Worm (Caenorhabditis elegans) whole organism, young adult: ENCODE results near the gene F56H9.8.

ENCODE experiments used
- B0336.3 ChIP-seq: fragments of 200-800 bp; sonication (Bioruptor generic); IDR thresholded peaks from 2 replicates; pipeline ENCODE4 v1.3.6; 2022; ENCODE audit warnings: missing genetic modification characterization, missing compliant biosample characterization
- F10E7.11 ChIP-seq: sonication (generic microtip); optimal IDR thresholded peaks from 2 replicates; lab custom pipeline; 2017; ENCODE audit warnings: mild to moderate bottlenecking, missing genetic modification characterization, moderate library complexity, missing compliant biosample characterization
- K11D2.4 ChIP-seq: fragments of 200-800 bp; sonication (Bioruptor generic); IDR thresholded peaks from 2 replicates; pipeline ENCODE4 v1.3.6; 2022; ENCODE audit warnings: missing genetic modification reagents, missing genetic modification characterization, missing compliant biosample characterization
- ZK185.1 ChIP-seq: sonication (generic microtip); optimal IDR thresholded peaks from 2 replicates; lab custom pipeline; 2016; ENCODE audit warnings: mild to moderate bottlenecking, missing genetic modification characterization, missing compliant biosample characterization; ENCODE audit not compliant: poor library complexity, severe bottlenecking
- atf-7 ChIP-seq: sonication (generic microtip); optimal IDR thresholded peaks from 2 replicates; lab custom pipeline; 2017; ENCODE audit warnings: mild to moderate bottlenecking, missing genetic modification characterization, missing compliant biosample characterization
- athp-1 ChIP-seq: sonication (generic microtip); optimal IDR thresholded peaks from 2 replicates; lab custom pipeline; 2017; ENCODE audit warnings: mild to moderate bottlenecking, missing genetic modification characterization, missing compliant biosample characterization
- attf-5 ChIP-seq: fragments of 200-800 bp; sonication (Bioruptor generic); optimal IDR thresholded peaks from 2 replicates; lab custom pipeline; 2018; ENCODE audit warnings: mild to moderate bottlenecking, missing genetic modification characterization, missing compliant biosample characterization
- ccch-3 ChIP-seq: fragments of 200-800 bp; sonication (Bioruptor generic); optimal IDR thresholded peaks from 2 replicates; lab custom pipeline; 2018; ENCODE audit warnings: mild to moderate bottlenecking, missing genetic modification characterization, missing compliant biosample characterization
- ceh-58 ChIP-seq: fragments of 200-800 bp; sonication (Bioruptor generic); IDR thresholded peaks from 2 replicates; pipeline ENCODE4 v1.3.6; 2022; ENCODE audit warnings: missing genetic modification characterization, missing compliant biosample characterization
- die-1 ChIP-seq: sonication (generic microtip); optimal IDR thresholded peaks from 2 replicates; lab custom pipeline; 2016; ENCODE audit warnings: missing genotype, mild to moderate bottlenecking, missing genetic modification characterization, missing compliant biosample characterization
- dox-1 ChIP-seq: fragments of 200-800 bp; sonication (Bioruptor generic); IDR thresholded peaks from 2 replicates; pipeline ENCODE4 v1.3.6; 2022; ENCODE audit warnings: missing genetic modification reagents, missing genetic modification characterization, missing compliant biosample characterization
- efl-1 ChIP-seq: fragments of 150-350 bp; optimal IDR thresholded peaks from 2 replicates; lab custom pipeline; 2014; ENCODE audit warnings: missing biosample characterization, missing genetic modification reagents, missing genetic modification characterization
- ekl-4 ChIP-seq: fragments of 200-800 bp; sonication (Bioruptor generic); IDR thresholded peaks from 2 replicates; pipeline ENCODE4 v1.3.6; 2022; ENCODE audit warnings: missing genetic modification reagents, missing genetic modification characterization, missing compliant biosample characterization
- fkh-3 ChIP-seq: sonication (generic microtip); optimal IDR thresholded peaks from 2 replicates; lab custom pipeline; 2016; ENCODE audit warnings: mild to moderate bottlenecking, missing genetic modification characterization, missing compliant biosample characterization
- him-1 ChIP-seq: sonication (generic microtip); optimal IDR thresholded peaks from 2 replicates; lab custom pipeline; 2016; ENCODE audit warnings: missing genotype, missing genetic modification reagents, missing genetic modification characterization, missing compliant biosample characterization
- hlh-12 ChIP-seq: sonication (generic microtip); optimal IDR thresholded peaks from 2 replicates; lab custom pipeline; 2016; ENCODE audit warnings: missing genetic modification characterization, missing compliant biosample characterization
- lin-26 ChIP-seq: fragments of 200-800 bp; sonication (Bioruptor generic); IDR thresholded peaks from 2 replicates; pipeline ENCODE4 v1.3.6; 2022; ENCODE audit warnings: missing genetic modification reagents, missing genetic modification characterization, missing compliant biosample characterization
- lin-54 ChIP-seq: fragments of 200-800 bp; sonication (Bioruptor generic); optimal IDR thresholded peaks from 2 replicates; lab custom pipeline; 2018; ENCODE audit warnings: mild to moderate bottlenecking, missing genetic modification characterization, missing compliant biosample characterization
- lsy-27 ChIP-seq: sonication (generic microtip); optimal IDR thresholded peaks from 2 replicates; lab custom pipeline; 2017; ENCODE audit warnings: missing genetic modification characterization, mild to moderate bottlenecking, missing compliant biosample characterization, antibody characterized with exemption, missing genotype, borderline replicate concordance; ENCODE audit not compliant: insufficient read depth
- mel-28 ChIP-seq: sonication (generic microtip); optimal IDR thresholded peaks from 2 replicates; lab custom pipeline; 2016; ENCODE audit warnings: borderline replicate concordance, mild to moderate bottlenecking, missing genetic modification characterization, missing compliant biosample characterization
- mes-4 ChIP-seq: sonication (generic microtip); optimal IDR thresholded peaks from 2 replicates; lab custom pipeline; 2016; ENCODE audit warnings: missing genotype, missing genetic modification characterization, missing compliant biosample characterization
- nhr-80 ChIP-seq: sonication (generic microtip); optimal IDR thresholded peaks from 2 replicates; lab custom pipeline; 2016; ENCODE audit warnings: missing genetic modification characterization, missing compliant biosample characterization
- nhr-90 ChIP-seq: sonication (generic microtip); optimal IDR thresholded peaks from 2 replicates; lab custom pipeline; 2016; ENCODE audit warnings: missing genotype, mild to moderate bottlenecking, missing genetic modification characterization, missing compliant biosample characterization
- rcor-1 ChIP-seq: fragments of 200-800 bp; sonication (Bioruptor generic); IDR thresholded peaks from 2 replicates; pipeline ENCODE4 v1.3.6; 2022; ENCODE audit warnings: missing genetic modification reagents, missing genetic modification characterization, missing compliant biosample characterization
- repo-1 ChIP-seq: sonication (generic microtip); optimal IDR thresholded peaks from 2 replicates; lab custom pipeline; 2017; ENCODE audit warnings: mild to moderate bottlenecking, missing genetic modification characterization, missing compliant biosample characterization
- snpc-4 ChIP-seq, 5 experiments: fragments of 150-350 bp in 1 of 5; sonication (generic microtip) in 4 of 5; optimal IDR thresholded peaks; 2 replicates each; lab custom pipeline; 2014 to 2018; ENCODE audit warnings: missing genetic modification characterization in 5 of 5, missing biosample characterization in 3 of 5, antibody characterized with exemption in 2 of 5, mild to moderate bottlenecking in 2 of 5, missing compliant biosample characterization in 2 of 5, missing genotype in 2 of 5, moderate library complexity in 2 of 5, missing genetic modification reagents in 1 of 5
- sptf-2 ChIP-seq: fragments of 200-800 bp; sonication (Bioruptor generic); optimal IDR thresholded peaks from 2 replicates; lab custom pipeline; 2018; ENCODE audit warnings: mild to moderate bottlenecking, missing genetic modification characterization, missing compliant biosample characterization
- tlf-1 ChIP-seq: fragments of 200-800 bp; sonication (Bioruptor generic); optimal IDR thresholded peaks from 2 replicates; lab custom pipeline; 2018; ENCODE audit warnings: mild to moderate bottlenecking, missing genetic modification characterization, missing compliant biosample characterization
- zfh-2 ChIP-seq: fragments of 200-800 bp; sonication (Bioruptor generic); conservative IDR thresholded peaks from 2 replicates; pipeline ENCODE4 v1.3.6; 2022; ENCODE audit warnings: missing genetic modification reagents, missing genetic modification characterization, missing compliant biosample characterization
- zim-3 ChIP-seq: sonication (generic microtip); optimal IDR thresholded peaks from 2 replicates; lab custom pipeline; 2017; ENCODE audit warnings: mild to moderate bottlenecking, missing genetic modification characterization, moderate library complexity, missing compliant biosample characterization
- ztf-22 ChIP-seq: fragments of 200-800 bp; sonication (Bioruptor generic); optimal IDR thresholded peaks from 2 replicates; lab custom pipeline; 2018; ENCODE audit warnings: mild to moderate bottlenecking, missing genetic modification characterization, moderate library complexity, missing compliant biosample characterization
- ztf-25 ChIP-seq: fragments of 200-800 bp; sonication (Bioruptor generic); IDR thresholded peaks from 2 replicates; pipeline ENCODE4 v1.3.6; 2022; ENCODE audit warnings: missing genetic modification reagents, missing genetic modification characterization, missing compliant biosample characterization
- ztf-6 ChIP-seq: fragments of 200-800 bp; sonication (Bioruptor generic); IDR thresholded peaks from 2 replicates; pipeline ENCODE4 v1.3.6; 2022; ENCODE audit warnings: missing genetic modification reagents, missing genetic modification characterization, missing compliant biosample characterization

Gene F56H9.8

ce11 chrV:12637238-12637690 is 7.3 kb upstream of the F56H9.8 start, which contains the start of gene F56H9.2 (continued):
- TF ChIP-seq K11D2.4 (GFP tag; lab: Robert Waterston, UW): peak; percentile 39; the same call in 1 of the 2 replicates
- peak; percentile 46; the same call in 1 of the 2 replicates for TF ChIP-seq ekl-4 (GFP tag; lab: Robert Waterston, UW)
- TF ChIP-seq athp-1 (tag; lab: Kevin White, UChicago): no peak
- TF ChIP-seq attf-5 (GFP tag; lab: Kevin White, UChicago): peak; percentile 55
- TF ChIP-seq fkh-3 (tag; lab: Kevin White, UChicago): no peak
- no peak for TF ChIP-seq him-1 (tag; lab: Kevin White, UChicago)
- peak; percentile 61 for TF ChIP-seq B0336.3 (GFP tag; lab: Robert Waterston, UW)
- no peak; the same call in 1 of the 2 replicates for TF ChIP-seq dox-1
- TF ChIP-seq nhr-90 (tag; lab: Kevin White, UChicago): no peak
- TF ChIP-seq die-1 (tag; lab: Kevin White, UChicago): peak; percentile 5
- TF ChIP-seq efl-1 (GFP tag; lab: Kevin White, UChicago): no peak
- TF ChIP-seq, all 124 proteins: peak for 26

ce11 chrV:12637764-12638502 is 6.7 kb upstream of the F56H9.8 start:
- TF ChIP-seq rcor-1 (GFP tag; lab: Robert Waterston, UW) (peak; percentile 14; the same call in 1 of the 2 replicates), atf-7 (tag; lab: Kevin White, UChicago) (peak; percentile 0), nhr-80 (tag; lab: Kevin White, UChicago) (peak; percentile 70), ZK185.1 (tag; lab: Kevin White, UChicago) (peak; percentile 16), ceh-58 (no peak), snpc-4 (GFP tag; optimal IDR thresholded peaks at IDR 0.05; lab: Kevin White, UChicago) (no peak), snpc-4 (tag; optimal IDR thresholded peaks at IDR 0.05; lab: Kevin White, UChicago) (no peak), ztf-22 (GFP tag; lab: Kevin White, UChicago) (peak; percentile 31)

- TF ChIP-seq hlh-12 (tag; lab: Kevin White, UChicago): no peak
- no peak for TF ChIP-seq mes-4 (tag; lab: Kevin White, UChicago)
- no peak for TF ChIP-seq zfh-2 (GFP tag; lab: Robert Waterston, UW)
These were observed 4.2 kb upstream of the F56H9.8 start, which contains the start of gene gpa-8 for ce11 chrV:12640384-12640783. gpa-8 (minus strand) TSS chrV:12640484.

DNA sequence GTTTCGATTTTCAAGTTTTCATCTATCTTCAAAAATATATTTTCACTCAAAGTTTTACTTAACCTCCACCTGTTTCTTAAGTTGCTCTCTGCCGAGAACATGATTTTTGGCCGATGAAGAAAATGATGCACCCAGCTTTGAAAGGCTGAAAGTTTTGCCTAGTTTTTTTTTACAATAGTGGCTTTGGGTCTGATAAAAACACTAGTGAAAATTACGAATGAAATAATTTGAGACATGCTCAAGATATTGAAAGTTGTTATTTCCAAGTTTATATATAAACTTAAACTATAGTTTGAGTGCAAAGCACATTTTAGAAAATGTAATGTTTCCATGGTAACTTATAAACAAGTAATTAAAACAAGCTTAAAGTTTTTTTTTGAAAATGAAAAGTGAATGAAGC is 4.6 kb downstream of the F56H9.8 start, which contains the start of gene gpa-9:
Gene gpa-9 (minus strand): TSS at position 101 of the 400 bp plus-strand sequence.
- TF ChIP-seq tlf-1 (GFP tag; lab: Kevin White, UChicago) (no peak), F10E7.11 (tag; lab: Kevin White, UChicago) (no peak), lin-54 (GFP tag; lab: Kevin White, UChicago) (no peak), mel-28 (tag; lab: Kevin White, UChicago) (no peak), lin-26 (GFP tag; lab: Robert Waterston, UW) (no peak), zim-3 (tag; lab: Kevin White, UChicago) (no peak), sptf-2 (GFP tag; lab: Kevin White, UChicago) (no peak), ccch-3 (GFP tag; lab: Kevin White, UChicago) (no peak), him-1 (tag; lab: Kevin White, UChicago) (no peak), lsy-27 (tag; lab: Kevin White, UChicago) (no peak), ztf-6 (GFP tag; lab: Robert Waterston, UW) (no peak), ztf-25 (no peak), repo-1 (tag; lab: Kevin White, UChicago) (no peak)
